Worm (Caenorhabditis elegans): Measurements from ENCODE around the gene spv-1.

The spv-1 gene

ce11 chrII:7892761-7893272, 35.7 kb downstream of the spv-1 start, which contains the start of gene ptc-1 (continued):
- TF ChIP-seq madf-6 (GFP tag; IDR thresholded peaks at IDR 0.05): peak; percentile 91
- no peak for TF ChIP-seq C06A6.2 (GFP tag; conservative IDR thresholded peaks at IDR 0.05)
- no peak for TF ChIP-seq bed-2 (GFP tag; IDR thresholded peaks at IDR 0.05)
- TF ChIP-seq B0035.1 (tag; optimal IDR thresholded peaks at IDR 0.05): no peak
- peak; percentile 83 for TF ChIP-seq efl-1 (GFP tag; optimal IDR thresholded peaks at IDR 0.05)
- TF ChIP-seq F57C9.4 (tag; optimal IDR thresholded peaks at IDR 0.05): no peak
- TF ChIP-seq chd-7 (tag; optimal IDR thresholded peaks at IDR 0.05): no peak
- TF ChIP-seq K11D2.4 (GFP tag; IDR thresholded peaks at IDR 0.05): no peak
- no peak for TF ChIP-seq cebp-1 (GFP tag; IDR thresholded peaks at IDR 0.05)
- TF ChIP-seq cebp-1 (tag; optimal IDR thresholded peaks at IDR 0.05): no peak
- TF ChIP-seq ets-4 (GFP tag; optimal IDR thresholded peaks at IDR 0.05): no peak
- TF ChIP-seq egl-18 (GFP tag; IDR thresholded peaks at IDR 0.05): no peak
- TF ChIP-seq rec-8 (tag; optimal IDR thresholded peaks at IDR 0.05): no peak
- TF ChIP-seq ceh-27 (GFP tag; optimal IDR thresholded peaks at IDR 0.05): no peak
- no peak for TF ChIP-seq let-607 (tag; optimal IDR thresholded peaks at IDR 0.05)
- TF ChIP-seq aptf-2 (GFP tag; conservative IDR thresholded peaks at IDR 0.05): no peak
- no peak for TF ChIP-seq C17E4.6 (GFP tag; IDR thresholded peaks at IDR 0.05)
- TF ChIP-seq bed-1 (GFP tag; IDR thresholded peaks at IDR 0.05): no peak
- TF ChIP-seq atf-7 (tag; optimal IDR thresholded peaks at IDR 0.05): no peak
- TF ChIP-seq zim-3 (tag; optimal IDR thresholded peaks at IDR 0.05): no peak
- no peak for TF ChIP-seq lin-40 (tag; optimal IDR thresholded peaks at IDR 0.05)
- no peak for TF ChIP-seq F52B5.7 (tag; optimal IDR thresholded peaks at IDR 0.05)
- TF ChIP-seq Y79H2A.3 (GFP tag; conservative IDR thresholded peaks at IDR 0.05): no peak
- TF ChIP-seq F49E8.2 (tag; optimal IDR thresholded peaks at IDR 0.05; ENCODE audit: insufficient read depth): no peak
- TF ChIP-seq attf-3 (GFP tag; conservative IDR thresholded peaks at IDR 0.05): no peak
- TF ChIP-seq dpl-1 (GFP tag; optimal IDR thresholded peaks at IDR 0.05): peak; percentile 67
- no peak for TF ChIP-seq F10E7.11 (tag; optimal IDR thresholded peaks at IDR 0.05)
- no peak for TF ChIP-seq F55B11.4 (tag; optimal IDR thresholded peaks at IDR 0.05; ENCODE audit: borderline replicate concordance, insufficient read depth)
- TF ChIP-seq mxl-1 (tag; optimal IDR thresholded peaks at IDR 0.05): no peak
- no peak for TF ChIP-seq rpc-1 (optimal IDR thresholded peaks at IDR 0.05)
- TF ChIP-seq rpc-1 (tag; optimal IDR thresholded peaks at IDR 0.05): no peak
- no peak for TF ChIP-seq K12H6.12 (tag; optimal IDR thresholded peaks at IDR 0.05)
- no peak for TF ChIP-seq Y95B8A.8 (GFP tag; IDR thresholded peaks at IDR 0.05)
- peak; percentile 41; the same call in 1 of the 2 replicates for TF ChIP-seq hmg-1.2 (GFP tag; IDR thresholded peaks at IDR 0.05)
- TF ChIP-seq ztf-25 (GFP tag; IDR thresholded peaks at IDR 0.05): no peak
- TF ChIP-seq sdz-38 (tag; optimal IDR thresholded peaks at IDR 0.05): no peak
- peak; percentile 55 for TF ChIP-seq snpc-1.1 (tag; optimal IDR thresholded peaks at IDR 0.05; ENCODE audit: insufficient read depth)
- TF ChIP-seq sptf-2 (GFP tag; optimal IDR thresholded peaks at IDR 0.05): no peak
- peak; percentile 72 for TF ChIP-seq xnd-1 (tag; optimal IDR thresholded peaks at IDR 0.05)
- TF ChIP-seq madf-8 (GFP tag; conservative IDR thresholded peaks at IDR 0.05): peak; percentile 62
- no peak for TF ChIP-seq tbx-9 (tag; optimal IDR thresholded peaks at IDR 0.05; ENCODE audit: borderline replicate concordance)
- no peak for TF ChIP-seq Y67H2A.10 (GFP tag; conservative IDR thresholded peaks at IDR 0.05)
- no peak for TF ChIP-seq unc-62 (GFP tag; optimal IDR thresholded peaks at IDR 0.05)
- no peak for TF ChIP-seq somi-1 (GFP tag; optimal IDR thresholded peaks at IDR 0.05)
- TF ChIP-seq lin-54 (GFP tag; optimal IDR thresholded peaks at IDR 0.05): peak; percentile 49
- no peak for TF ChIP-seq ceh-40 (GFP tag; IDR thresholded peaks at IDR 0.05)
- TF ChIP-seq lin-26 (GFP tag; IDR thresholded peaks at IDR 0.05): no peak
- no peak for TF ChIP-seq sea-2 (GFP tag; IDR thresholded peaks at IDR 0.05)
- no peak for TF ChIP-seq F22D6.2 (tag; optimal IDR thresholded peaks at IDR 0.05)
